Worm (Caenorhabditis elegans): ENCODE results near the gene mai-1.
A peak's percentile ranks its signal among the peaks of the same experiment; 100 is the strongest.

Gene mai-1

ce11 chrX:3099832-3100231, 16.6 kb downstream of the mai-1 start, which contains the start of gene sec-3 (continued):
- TF ChIP-seq irx-1 (tag; optimal IDR thresholded peaks at IDR 0.05) (peak; percentile 83), unc-86 (tag; optimal IDR thresholded peaks at IDR 0.05) (peak; percentile 81), lir-3 (tag; optimal IDR thresholded peaks at IDR 0.05; ENCODE audit: poor library complexity) (peak; percentile 62), nhr-20 (tag; optimal IDR thresholded peaks at IDR 0.05) (peak; percentile 91), lin-14 (GFP tag; optimal IDR thresholded peaks at IDR 0.05) (peak; percentile 96), lin-39 (tag; optimal IDR thresholded peaks at IDR 0.05) (peak; percentile 90), egl-27 (tag; optimal IDR thresholded peaks at IDR 0.05) (no peak), snpc-4 (tag; optimal IDR thresholded peaks at IDR 0.05) (peak; percentile 83), nhr-84 (tag; optimal IDR thresholded peaks at IDR 0.05) (no peak), sox-4 (tag; optimal IDR thresholded peaks at IDR 0.05) (peak; percentile 15), nhr-47 (tag; optimal IDR thresholded peaks at IDR 0.05) (peak; percentile 92), nhr-12 (tag; optimal IDR thresholded peaks at IDR 0.05) (no peak), xbp-1 (tag; optimal IDR thresholded peaks at IDR 0.05) (peak; percentile 90), lsy-2 (tag; optimal IDR thresholded peaks at IDR 0.05) (peak; percentile 85 to 89), ceh-8 (GFP tag; optimal IDR thresholded peaks at IDR 0.05) (peak; percentile 66), mdl-1 (tag; optimal IDR thresholded peaks at IDR 0.05) (peak in 1 of 2 experiments; percentile 76), mab-9 (GFP tag; IDR thresholded peaks at IDR 0.05) (peak; percentile 54; the same call in 1 of the 2 replicates), tbx-2 (tag; optimal IDR thresholded peaks at IDR 0.05) (peak; percentile 90), tlp-1 (tag; optimal IDR thresholded peaks at IDR 0.05) (no peak), efl-1 (optimal IDR thresholded peaks at IDR 0.05) (peak; percentile 75 to 79), efl-1 (GFP tag; optimal IDR thresholded peaks at IDR 0.05 in 1 of 2) (peak; percentile 64 to 96), snu-23 (GFP tag; optimal IDR thresholded peaks at IDR 0.05) (peak; percentile 95), unc-62 (GFP tag; optimal IDR thresholded peaks at IDR 0.05) (no peak), pax-3 (tag; optimal IDR thresholded peaks at IDR 0.05) (peak; percentile 62), lin-13 (GFP tag; optimal IDR thresholded peaks at IDR 0.05) (peak; percentile 80), elt-3 (tag; optimal IDR thresholded peaks at IDR 0.05) (peak in 3 of 6 experiments; percentile 27 to 91 (median 45)), ztf-11 (tag; optimal IDR thresholded peaks at IDR 0.05) (peak in 1 of 2 experiments; percentile 51), sup-37 (GFP tag; optimal IDR thresholded peaks at IDR 0.05) (peak; percentile 27), fkh-4 (tag; optimal IDR thresholded peaks at IDR 0.05; ENCODE audit: borderline replicate concordance) (peak; percentile 37), nhr-28 (tag; optimal IDR thresholded peaks at IDR 0.05) (no peak), Y116A8C.19 (tag; optimal IDR thresholded peaks at IDR 0.05; ENCODE audit: borderline replicate concordance) (no peak), lin-15B (tag; optimal IDR thresholded peaks at IDR 0.05) (no peak), nhr-237 (tag; optimal IDR thresholded peaks at IDR 0.05) (peak; percentile 69), ceh-90 (tag; optimal IDR thresholded peaks at IDR 0.05) (no peak), nhr-76 (tag; optimal IDR thresholded peaks at IDR 0.05) (peak; percentile 16), nhr-71 (tag; optimal IDR thresholded peaks at IDR 0.05) (peak; percentile 93), alr-1 (tag; optimal IDR thresholded peaks at IDR 0.05; ENCODE audit: borderline replicate concordance) (no peak), dpl-1 (GFP tag; optimal IDR thresholded peaks at IDR 0.05) (peak; percentile 67 to 82 (median 80)), ztf-4 (tag; optimal IDR thresholded peaks at IDR 0.05) (peak; percentile 57), sptf-1 (tag; optimal IDR thresholded peaks at IDR 0.05) (no peak), fos-1 (tag; optimal IDR thresholded peaks at IDR 0.05) (peak; percentile 79), egl-13 (tag; optimal IDR thresholded peaks at IDR 0.05) (peak; percentile 74), efl-3 (GFP tag; optimal IDR thresholded peaks at IDR 0.05) (no peak)

- TF ChIP-seq efl-1 (optimal IDR thresholded peaks at IDR 0.05), result no peak
- peak in 1 of 2 experiments; percentile 10 for TF ChIP-seq efl-1 (GFP tag; optimal IDR thresholded peaks at IDR 0.05 in 1 of 2)
- TF ChIP-seq dpl-1 (GFP tag; optimal IDR thresholded peaks at IDR 0.05), result no peak
- peak; percentile 83 for TF ChIP-seq blmp-1 (tag; optimal IDR thresholded peaks at IDR 0.05)
Measured at ce11 chrX:3094304-3094703, 22.1 kb downstream of the mai-1 start, which contains the start of gene wrt-2. wrt-2 (minus strand) TSS chrX:3094349.
